Worm (Caenorhabditis elegans): Measurements from ENCODE around the gene npax-1.

ce11 chrII:7310023-7310422 is 21.1 kb downstream of the npax-1 start, which contains the start of the genes F45E12.5 and cnep-1:
- TF ChIP-seq sea-2 (GFP tag; optimal IDR thresholded peaks at IDR 0.05) (no peak), nhr-237 (tag; optimal IDR thresholded peaks at IDR 0.05) (no peak), lin-39 (tag; optimal IDR thresholded peaks at IDR 0.05) (no peak), zag-1 (tag; optimal IDR thresholded peaks at IDR 0.05) (no peak), pqm-1 (tag; optimal IDR thresholded peaks at IDR 0.05) (no peak), egl-27 (tag; optimal IDR thresholded peaks at IDR 0.05) (no peak)

Data from whole organism, L3 larva.